Fruit fly (Drosophila melanogaster) whole organism, embryonic: ENCODE results near the gene shv.

Experiments used
- Abd-B ChIP-seq: fragments of 200-800 bp; sonication (Bioruptor generic); optimal IDR thresholded peaks from 2 replicates; lab custom pipeline; 2018; ENCODE audit warnings: missing biosample characterization, mild to moderate bottlenecking, missing genetic modification characterization, moderate library complexity
- Atf3 ChIP-seq: fragments of 200-800 bp; sonication (Bioruptor generic); optimal IDR thresholded peaks from 3 replicates; lab custom pipeline; 2016; ENCODE audit warnings: missing biosample characterization, missing genetic modification characterization
- Blimp-1 ChIP-seq: fragments of 200-800 bp; sonication (Bioruptor generic); optimal IDR thresholded peaks from 3 replicates; lab custom pipeline; 2018; ENCODE audit warnings: missing biosample characterization, missing genetic modification characterization, mild to moderate bottlenecking, moderate library complexity, missing genetic modification reagents
- BtbVII ChIP-seq: fragments of 200-800 bp; sonication (Bioruptor generic); optimal IDR thresholded peaks from 3 replicates; lab custom pipeline; 2017; ENCODE audit warnings: missing biosample characterization, mild to moderate bottlenecking, missing genetic modification characterization
- C15 ChIP-seq: fragments of 200-800 bp; sonication (Bioruptor generic); IDR thresholded peaks from 3 replicates; pipeline ENCODE4 v1.3.6; 2022; ENCODE audit warnings: missing biosample characterization, missing genetic modification characterization
- CG10979 ChIP-seq: fragments of 200-800 bp; sonication (Bioruptor generic); optimal IDR thresholded peaks from 2 replicates; lab custom pipeline; 2018; ENCODE audit warnings: missing biosample characterization, mild to moderate bottlenecking, missing genetic modification characterization, moderate library complexity
- CG12659 ChIP-seq: fragments of 200-800 bp; sonication (Bioruptor generic); optimal IDR thresholded peaks from 3 replicates; lab custom pipeline; 2017; ENCODE audit warnings: mild to moderate bottlenecking, missing biosample characterization, missing genetic modification reagents, missing genetic modification characterization
- CG12769 ChIP-seq: fragments of 200-800 bp; sonication (Bioruptor generic); optimal IDR thresholded peaks from 2 replicates; lab custom pipeline; 2019; ENCODE audit warnings: missing biosample characterization, mild to moderate bottlenecking, missing genetic modification characterization, moderate library complexity
- CG13287 ChIP-seq: fragments of 200-800 bp; sonication (Bioruptor generic); IDR thresholded peaks from 2 replicates; pipeline ENCODE4 v1.3.6; 2022; ENCODE audit warnings: missing biosample characterization, missing genetic modification characterization; ENCODE audit not compliant: partially characterized antibody
- CG14667 ChIP-seq: fragments of 200-800 bp; sonication (Bioruptor generic); IDR thresholded peaks from 2 replicates; pipeline ENCODE4 v1.3.6; 2022; ENCODE audit warnings: missing biosample characterization, missing genetic modification characterization
- CG1602 ChIP-seq: fragments of 200-800 bp; sonication (Bioruptor generic); optimal IDR thresholded peaks from 3 replicates; lab custom pipeline; 2016; ENCODE audit warnings: missing biosample characterization, missing genetic modification characterization
- CG17802 ChIP-seq: fragments of 200-800 bp; sonication (Bioruptor generic); optimal IDR thresholded peaks from 2 replicates; lab custom pipeline; 2018; ENCODE audit warnings: missing biosample characterization, mild to moderate bottlenecking, missing genetic modification characterization, moderate library complexity
- CG31224 ChIP-seq: fragments of 200-800 bp; sonication (Bioruptor generic); IDR thresholded peaks from 2 replicates; pipeline ENCODE4 v1.3.6; 2022; ENCODE audit warnings: missing biosample characterization, missing genetic modification characterization
- CG31365 ChIP-seq: fragments of 200-800 bp; sonication (Bioruptor generic); optimal IDR thresholded peaks from 2 replicates; lab custom pipeline; 2018; ENCODE audit warnings: missing biosample characterization, mild to moderate bottlenecking, missing genetic modification characterization
- CG6175 ChIP-seq: fragments of 200-800 bp; sonication (Bioruptor generic); IDR thresholded peaks from 3 replicates; pipeline ENCODE4 v1.3.6; 2022; ENCODE audit warnings: missing biosample characterization, missing genetic modification characterization
- CG6254 ChIP-seq: fragments of 200-800 bp; sonication (Bioruptor generic); optimal IDR thresholded peaks from 3 replicates; lab custom pipeline; 2017; ENCODE audit warnings: mild to moderate bottlenecking, missing biosample characterization, missing genetic modification reagents, missing genetic modification characterization
- CG6272 ChIP-seq: fragments of 200-800 bp; sonication (Bioruptor generic); IDR thresholded peaks from 2 replicates; pipeline ENCODE4 v1.3.6; 2022; ENCODE audit warnings: missing biosample characterization, missing genetic modification characterization
- CG6791 ChIP-seq: fragments of 200-800 bp; sonication (Bioruptor generic); IDR thresholded peaks from 3 replicates; pipeline ENCODE4 v1.3.6; 2022; ENCODE audit warnings: missing biosample characterization, missing genetic modification characterization; ENCODE audit not compliant: partially characterized antibody
- CG6813 ChIP-seq: fragments of 200-800 bp; sonication (Bioruptor generic); optimal IDR thresholded peaks from 2 replicates; lab custom pipeline; 2017; ENCODE audit warnings: missing biosample characterization, missing genetic modification characterization, mild to moderate bottlenecking, moderate library complexity, missing genetic modification reagents
- CG7963 ChIP-seq: fragments of 200-800 bp; sonication (Bioruptor generic); IDR thresholded peaks from 3 replicates; pipeline ENCODE4 v1.3.6; 2022; ENCODE audit warnings: missing biosample characterization, missing genetic modification characterization; ENCODE audit not compliant: partially characterized antibody
- CG7987 ChIP-seq: fragments of 200-800 bp; sonication (Bioruptor generic); optimal IDR thresholded peaks from 2 replicates; lab custom pipeline; 2018; ENCODE audit warnings: missing biosample characterization, mild to moderate bottlenecking, missing genetic modification characterization, moderate library complexity
- CG8765 ChIP-seq: fragments of 200-800 bp; sonication (Bioruptor generic); IDR thresholded peaks from 2 replicates; pipeline ENCODE4 v1.3.6; 2022; ENCODE audit warnings: missing biosample characterization, missing genetic modification characterization
- D19A ChIP-seq: fragments of 200-800 bp; optimal IDR thresholded peaks from 3 replicates; lab custom pipeline; 2019; ENCODE audit warnings: missing biosample characterization, mild to moderate bottlenecking, missing genetic modification characterization, moderate library complexity
- Dek ChIP-seq: fragments of 200-800 bp; sonication (Bioruptor generic); optimal IDR thresholded peaks from 3 replicates; lab custom pipeline; 2019; ENCODE audit warnings: missing biosample characterization, mild to moderate bottlenecking, missing genetic modification characterization, moderate library complexity
- Dfd ChIP-seq, 2 experiments: fragments of >200 bp; optimal IDR thresholded peaks; 2 replicates each; lab custom pipeline; 2017; ENCODE audit warnings: missing biosample characterization in 2 of 2, missing genetic modification characterization in 2 of 2
- Doc2 ChIP-seq: fragments of 200-800 bp; sonication (Bioruptor generic); IDR thresholded peaks from 2 replicates; pipeline ENCODE4 v1.3.6; 2022; ENCODE audit warnings: missing biosample characterization, missing genetic modification characterization
- E2f1 ChIP-seq: fragments of 200-800 bp; sonication (Bioruptor generic); IDR thresholded peaks from 2 replicates; pipeline ENCODE4 v1.3.6; 2022; ENCODE audit warnings: missing biosample characterization, missing genetic modification characterization
- Hmx ChIP-seq: fragments of 200-800 bp; sonication (Bioruptor generic); optimal IDR thresholded peaks from 2 replicates; lab custom pipeline; 2016; ENCODE audit warnings: missing biosample characterization, missing genetic modification characterization
- Pdp1 ChIP-seq, 2 experiments: fragments of 200-800 bp; sonication (Bioruptor generic); optimal IDR thresholded peaks; 3 replicates each; lab custom pipeline; 2016; ENCODE audit warnings: missing biosample characterization in 2 of 2, missing genetic modification characterization in 2 of 2, mild to moderate bottlenecking in 1 of 2, moderate library complexity in 1 of 2
- Rx ChIP-seq: fragments of 200-800 bp; sonication (Bioruptor generic); IDR thresholded peaks from 2 replicates; pipeline ENCODE4 v1.3.6; 2022; ENCODE audit warnings: missing biosample characterization, missing genetic modification characterization
- Side ChIP-seq: fragments of 200-800 bp; sonication (Bioruptor generic); optimal IDR thresholded peaks from 2 replicates; lab custom pipeline; 2016; ENCODE audit warnings: missing biosample characterization, missing genetic modification characterization
- Six4 ChIP-seq: fragments of 200-800 bp; sonication (Bioruptor generic); optimal IDR thresholded peaks from 2 replicates; lab custom pipeline; 2016; ENCODE audit warnings: missing biosample characterization, missing genetic modification characterization
- Trl ChIP-seq, 3 experiments: fragments of >200 bp in 2 of 3; fragments of 200-800 bp in 1 of 3; sonication (Bioruptor generic) in 1 of 3; optimal IDR thresholded peaks; 2 replicates in 1 of 3; 3 replicates in 2 of 3; lab custom pipeline; 2016 to 2017; ENCODE audit warnings: missing biosample characterization in 1 of 3, missing genetic modification characterization in 1 of 3
- aop ChIP-seq: fragments of 200-800 bp; sonication (Bioruptor generic); IDR thresholded peaks from 2 replicates; pipeline ENCODE4 v1.3.6; 2022; ENCODE audit warnings: missing biosample characterization, missing genetic modification characterization
- ato ChIP-seq: fragments of 200-800 bp; sonication (Bioruptor generic); IDR thresholded peaks from 2 replicates; pipeline ENCODE4 v1.3.6; 2022; ENCODE audit warnings: missing biosample characterization, missing genetic modification characterization; ENCODE audit not compliant: partially characterized antibody
- bcd ChIP-seq: fragments of 200-800 bp; sonication (Bioruptor generic); optimal IDR thresholded peaks from 2 replicates; lab custom pipeline; 2017; ENCODE audit warnings: missing biosample characterization, mild to moderate bottlenecking, missing genetic modification characterization
- bsh ChIP-seq, 2 experiments: fragments of 200-800 bp; sonication (Bioruptor generic); optimal IDR thresholded peaks; 2 replicates each; lab custom pipeline; 2017 to 2018; ENCODE audit warnings: mild to moderate bottlenecking in 2 of 2, missing biosample characterization in 2 of 2, missing genetic modification characterization in 2 of 2, moderate library complexity in 1 of 2
- cad ChIP-seq: fragments of >200 bp; optimal IDR thresholded peaks from 2 replicates; lab custom pipeline; 2017; ENCODE audit warnings: missing biosample characterization, missing genetic modification characterization
- chm ChIP-seq: fragments of 200-800 bp; sonication (Bioruptor generic); IDR thresholded peaks from 2 replicates; pipeline ENCODE4 v1.3.6; 2022; ENCODE audit warnings: missing biosample characterization, missing genetic modification characterization
- dimm ChIP-seq: fragments of 200-800 bp; sonication (Bioruptor generic); IDR thresholded peaks from 2 replicates; pipeline ENCODE4 v1.3.6; 2022; ENCODE audit warnings: missing biosample characterization, missing genetic modification characterization
- dmrt99B ChIP-seq: fragments of 200-800 bp; sonication (Bioruptor generic); optimal IDR thresholded peaks from 2 replicates; lab custom pipeline; 2018; ENCODE audit warnings: missing biosample characterization, mild to moderate bottlenecking, missing genetic modification characterization, moderate library complexity
- fd102C ChIP-seq: fragments of 200-800 bp; sonication (Bioruptor generic); optimal IDR thresholded peaks from 2 replicates; lab custom pipeline; 2018; ENCODE audit warnings: missing biosample characterization, mild to moderate bottlenecking, missing genetic modification characterization, moderate library complexity
- gce ChIP-seq: fragments of 200-800 bp; sonication (Bioruptor generic); IDR thresholded peaks from 3 replicates; pipeline ENCODE4 v1.3.6; 2022; ENCODE audit warnings: missing biosample characterization, missing genetic modification characterization
- grn ChIP-seq: fragments of 200-800 bp; sonication (Bioruptor generic); optimal IDR thresholded peaks from 3 replicates; lab custom pipeline; 2017; ENCODE audit warnings: missing biosample characterization, missing genetic modification characterization
- ham ChIP-seq: fragments of 200-800 bp; sonication (Bioruptor generic); IDR thresholded peaks from 2 replicates; pipeline ENCODE4 v1.3.6; 2022; ENCODE audit warnings: missing biosample characterization, missing genetic modification characterization
- kni ChIP-seq: fragments of 200-800 bp; sonication (Bioruptor generic); optimal IDR thresholded peaks from 3 replicates; lab custom pipeline; 2017; ENCODE audit warnings: mild to moderate bottlenecking, missing biosample characterization, missing genetic modification reagents, missing genetic modification characterization
- otp ChIP-seq: fragments of 200-800 bp; sonication (Bioruptor generic); IDR thresholded peaks from 3 replicates; pipeline ENCODE4, ENCODE4 v1.3.6; 2022; ENCODE audit warnings: missing biosample characterization, missing genetic modification characterization
- salm ChIP-seq: fragments of 200-800 bp; sonication (Bioruptor generic); optimal IDR thresholded peaks from 2 replicates; lab custom pipeline; 2018; ENCODE audit warnings: missing biosample characterization, mild to moderate bottlenecking, missing genetic modification characterization
- sd ChIP-seq: fragments of 200-800 bp; sonication (Bioruptor generic); optimal IDR thresholded peaks from 3 replicates; lab custom pipeline; 2018; ENCODE audit warnings: missing biosample characterization, mild to moderate bottlenecking, missing genetic modification characterization, moderate library complexity
- shn ChIP-seq: fragments of 200-800 bp; sonication (Bioruptor generic); optimal IDR thresholded peaks from 3 replicates; lab custom pipeline; 2016; ENCODE audit warnings: missing biosample characterization, missing genetic modification characterization
- sqz ChIP-seq: fragments of 200-800 bp; sonication (Bioruptor generic); optimal IDR thresholded peaks from 3 replicates; lab custom pipeline; 2018; ENCODE audit warnings: missing biosample characterization, mild to moderate bottlenecking, missing genetic modification characterization

shv gene

dm6 chr2L:439339-439738 lies 13.6 kb upstream of the shv start (continued):
- TF ChIP-seq CG6791 (GFP tag; lab: Robert Waterston, UW) (no peak), D19A (tag; lab: Kevin White, UChicago) (peak; percentile 96), CG6254 (GFP tag; lab: Kevin White, UChicago) (no peak), cad (GFP tag; lab: Kevin White, UChicago) (no peak), CG6813 (GFP tag; lab: Kevin White, UChicago) (no peak), Doc2 (GFP tag; lab: Robert Waterston, UW) (no peak), Rx (no peak), fd102C (GFP tag; lab: Kevin White, UChicago) (no peak), aop (GFP tag; lab: Robert Waterston, UW) (no peak), bsh (GFP tag; optimal IDR thresholded peaks at IDR 0.05; lab: Kevin White, UChicago) (peak; percentile 34 to 65), gce (no peak), CG6175 (GFP tag; lab: Robert Waterston, UW) (no peak), CG8765 (no peak), Six4 (GFP tag; lab: Kevin White, UChicago) (no peak), CG6272 (no peak), Trl (optimal IDR thresholded peaks at IDR 0.05; lab: Kevin White, UChicago) (no peak), Trl (GFP tag; optimal IDR thresholded peaks at IDR 0.05; lab: Kevin White, UChicago) (no peak), BtbVII (GFP tag; lab: Kevin White, UChicago) (no peak), Atf3 (GFP tag; lab: Kevin White, UChicago) (no peak), CG12769 (tag; lab: Kevin White, UChicago) (no peak), CG12659 (GFP tag; lab: Kevin White, UChicago) (no peak), bcd (GFP tag; lab: Kevin White, UChicago) (no peak), CG7963 (GFP tag; lab: Robert Waterston, UW) (no peak), CG31224 (GFP tag; lab: Robert Waterston, UW) (no peak), Dfd (GFP tag; optimal IDR thresholded peaks at IDR 0.05; lab: Kevin White, UChicago) (no peak), Dek (tag; lab: Kevin White, UChicago) (no peak), dimm (GFP tag; lab: Robert Waterston, UW) (no peak), CG7987 (GFP tag; lab: Kevin White, UChicago) (no peak), ham (no peak), CG17802 (no peak), Abd-B (no peak), Side (GFP tag; lab: Kevin White, UChicago) (no peak), CG1602 (GFP tag; lab: Kevin White, UChicago) (no peak), sd (no peak), Pdp1 (GFP tag; optimal IDR thresholded peaks at IDR 0.05; lab: Kevin White, UChicago) (no peak), chm (GFP tag; lab: Robert Waterston, UW) (no peak), E2f1 (no peak), CG31365 (no peak), C15 (GFP tag; lab: Robert Waterston, UW) (no peak), sqz (GFP tag; lab: Kevin White, UChicago) (no peak), CG10979 (tag; lab: Kevin White, UChicago) (peak; percentile 55), Hmx (GFP tag; lab: Kevin White, UChicago) (no peak), ato (no peak), dmrt99B (tag; lab: Kevin White, UChicago) (no peak), kni (GFP tag; lab: Kevin White, UChicago) (peak; percentile 6), Blimp-1 (GFP tag; lab: Kevin White, UChicago) (peak; percentile 29), salm (tag; lab: Kevin White, UChicago) (no peak), CG14667 (GFP tag; lab: Robert Waterston, UW) (no peak), shn (GFP tag; lab: Kevin White, UChicago) (no peak), CG13287 (no peak), otp (GFP tag; lab: Robert Waterston, UW) (no peak), grn (no peak)
